Worm (Caenorhabditis elegans): ENCODE results near the gene decr-1.2.
A peak's percentile ranks its signal among the peaks of the same experiment; 100 is the strongest.

The decr-1.2 gene

DNA sequence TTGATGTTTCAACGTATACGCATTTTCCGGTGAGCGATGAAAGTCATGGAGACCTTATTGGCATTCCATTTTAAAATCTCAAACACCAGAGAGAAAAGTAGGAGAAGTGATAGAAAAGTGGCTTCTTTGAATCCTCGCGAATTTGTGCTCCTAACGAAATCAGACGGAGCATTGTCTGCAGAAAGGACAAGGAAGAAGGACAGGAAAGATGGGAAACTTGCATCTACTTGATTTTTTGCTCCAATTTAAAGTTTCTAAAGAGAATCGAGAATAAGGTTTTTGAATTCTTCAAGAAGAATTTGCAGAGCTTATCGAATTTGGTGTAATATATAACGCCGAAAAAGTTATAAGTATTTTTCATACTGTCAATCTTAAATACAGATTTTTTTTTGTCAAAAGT is 5.7 kb downstream of the decr-1.2 start:
- TF ChIP-seq ces-1 (GFP tag; optimal IDR thresholded peaks at IDR 0.05): peak; percentile 73
- no peak for TF ChIP-seq lsy-2 (tag; optimal IDR thresholded peaks at IDR 0.05)

DNA sequence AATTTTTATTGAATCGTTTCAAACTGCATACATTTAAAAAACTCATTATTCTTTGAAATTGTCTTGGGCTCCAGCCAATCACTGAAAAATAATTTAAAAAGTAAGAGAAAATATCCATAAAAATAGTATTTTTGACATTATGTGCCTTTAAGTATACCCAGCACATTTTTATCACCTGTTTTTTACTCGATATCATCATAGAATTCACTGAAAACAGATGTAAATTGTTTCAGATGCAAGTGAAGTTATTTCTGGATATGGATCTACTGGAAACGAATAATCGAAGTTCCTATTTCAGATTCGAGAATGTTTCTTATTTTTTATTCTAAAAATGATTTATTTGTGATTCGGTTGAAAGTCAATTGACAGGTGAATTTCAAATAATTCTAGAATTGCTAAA is 9.2 kb downstream of the decr-1.2 start:
- TF ChIP-seq lin-32 (GFP tag; optimal IDR thresholded peaks at IDR 0.05): no peak
- no peak for TF ChIP-seq flh-1 (GFP tag; optimal IDR thresholded peaks at IDR 0.05)
- TF ChIP-seq mep-1 (tag; optimal IDR thresholded peaks at IDR 0.05): no peak
- no peak for TF ChIP-seq mls-2 (tag; optimal IDR thresholded peaks at IDR 0.05)
- TF ChIP-seq snpc-4 (tag; optimal IDR thresholded peaks at IDR 0.05): no peak
- TF ChIP-seq nhr-12 (tag; optimal IDR thresholded peaks at IDR 0.05): no peak
- no peak for TF ChIP-seq tbx-8 (GFP tag; optimal IDR thresholded peaks at IDR 0.05)

DNA sequence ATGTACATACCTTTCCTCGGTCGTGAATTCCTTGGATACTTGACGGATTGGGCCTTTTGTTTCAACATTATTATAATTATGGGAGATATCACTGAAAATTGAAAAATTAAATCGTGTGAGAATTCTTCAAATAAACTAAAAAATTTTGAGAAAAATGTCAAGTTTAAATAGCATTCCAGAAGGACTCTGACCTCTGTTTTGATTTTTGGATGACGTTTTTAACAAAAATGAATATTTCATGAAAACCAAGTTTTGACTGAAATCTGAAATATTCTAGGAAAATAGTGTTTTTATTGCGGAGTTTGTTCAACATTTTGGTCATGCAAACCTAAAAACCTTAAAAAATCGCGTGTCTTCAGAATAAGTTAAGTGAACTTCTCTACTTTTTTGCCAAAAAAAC is 10.8 kb downstream of the decr-1.2 start, which contains the start of gene glb-27:
glb-27 (minus strand) TSS at position 101 of the 400 bp plus-strand sequence.
- no peak for TF ChIP-seq tbx-8 (GFP tag; optimal IDR thresholded peaks at IDR 0.05)
- TF ChIP-seq mep-1 (tag; optimal IDR thresholded peaks at IDR 0.05): no peak

DNA sequence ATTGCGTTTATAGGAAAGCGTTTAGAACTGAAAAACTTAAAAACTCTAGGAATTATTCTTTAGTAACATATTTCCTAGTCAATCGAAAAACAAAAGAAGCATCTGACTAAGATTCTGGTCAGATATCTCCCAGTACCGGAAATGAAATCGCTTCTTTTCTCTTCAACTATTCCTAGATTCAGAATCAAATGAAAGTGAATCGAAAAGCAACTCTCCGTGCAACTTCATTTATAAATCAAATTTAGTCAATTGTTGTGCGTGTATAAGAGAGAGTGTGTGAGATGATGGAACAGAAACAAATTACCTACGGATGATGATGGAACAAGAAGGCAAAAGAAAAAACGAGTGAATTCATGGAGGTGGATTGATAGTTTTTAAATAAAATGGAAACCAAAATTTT is 13.8 kb downstream of the decr-1.2 start:
- TF ChIP-seq ztf-11 (tag; optimal IDR thresholded peaks at IDR 0.05): no peak
- TF ChIP-seq ces-1 (GFP tag; optimal IDR thresholded peaks at IDR 0.05): peak; percentile 96

DNA sequence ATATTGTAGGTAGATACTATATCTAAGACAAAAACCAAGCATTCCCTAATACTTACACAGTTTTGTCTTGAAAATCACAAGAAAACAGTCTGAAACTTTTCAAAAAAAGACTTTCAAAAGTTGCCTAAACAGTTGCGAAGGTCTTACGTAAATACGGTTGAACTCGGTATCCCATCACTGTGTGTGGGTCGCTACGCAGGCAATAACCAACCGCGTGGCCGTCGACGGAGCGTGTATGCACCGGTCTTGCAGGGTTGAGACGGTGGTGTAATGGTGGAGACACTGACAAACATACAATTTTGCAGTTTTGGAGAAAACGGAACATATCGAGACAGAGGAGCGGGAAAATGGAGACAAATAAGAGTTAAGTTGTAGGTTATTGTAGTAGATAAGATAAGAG is 15.8 kb downstream of the decr-1.2 start, which contains the start of gene iff-2:
iff-2 (minus strand) TSS at position 141 of the 400 bp plus-strand sequence.
- TF ChIP-seq tbx-8 (GFP tag; optimal IDR thresholded peaks at IDR 0.05): peak; percentile 30
- peak; percentile 82 for TF ChIP-seq M03D4.4 (tag; optimal IDR thresholded peaks at IDR 0.05)
- peak; percentile 69 for TF ChIP-seq ham-2 (GFP tag; optimal IDR thresholded peaks at IDR 0.05)
- TF ChIP-seq ztf-11 (tag; optimal IDR thresholded peaks at IDR 0.05): peak; percentile 72
- peak; percentile 91 for TF ChIP-seq sptf-1 (tag; optimal IDR thresholded peaks at IDR 0.05)
- TF ChIP-seq zip-8 (tag; optimal IDR thresholded peaks at IDR 0.05): peak; percentile 61
- peak; percentile 99 for TF ChIP-seq lin-13 (tag; optimal IDR thresholded peaks at IDR 0.05)
- TF ChIP-seq flh-1 (GFP tag; optimal IDR thresholded peaks at IDR 0.05): no peak
- peak; percentile 33 for TF ChIP-seq mab-5 (tag; optimal IDR thresholded peaks at IDR 0.05)
- TF ChIP-seq ceh-39 (tag; optimal IDR thresholded peaks at IDR 0.05): peak; percentile 99
- peak; percentile 98 for TF ChIP-seq nhr-237 (tag; optimal IDR thresholded peaks at IDR 0.05)
- peak; percentile 93 for TF ChIP-seq lsy-2 (tag; optimal IDR thresholded peaks at IDR 0.05)
- TF ChIP-seq pha-4 (tag; optimal IDR thresholded peaks at IDR 0.05): peak; percentile 100
- TF ChIP-seq drap-1 (GFP tag; optimal IDR thresholded peaks at IDR 0.05): peak; percentile 92
- TF ChIP-seq nhr-12 (tag; optimal IDR thresholded peaks at IDR 0.05): peak; percentile 73
- peak; percentile 78 for TF ChIP-seq ceh-83 (GFP tag; optimal IDR thresholded peaks at IDR 0.05)
- TF ChIP-seq ceh-43 (GFP tag; optimal IDR thresholded peaks at IDR 0.05): peak; percentile 64
- peak; percentile 95 for TF ChIP-seq unc-120 (tag; optimal IDR thresholded peaks at IDR 0.05; ENCODE audit: poor library complexity, severe bottlenecking)
- peak; percentile 85 for TF ChIP-seq unc-62 (GFP tag; optimal IDR thresholded peaks at IDR 0.05)
- peak; percentile 34 for TF ChIP-seq nhr-76 (tag; optimal IDR thresholded peaks at IDR 0.05)
- TF ChIP-seq nhr-28 (tag; optimal IDR thresholded peaks at IDR 0.05): peak; percentile 48
- peak; percentile 72 for TF ChIP-seq ces-1 (GFP tag; optimal IDR thresholded peaks at IDR 0.05)
- peak; percentile 46 for TF ChIP-seq bed-3 (GFP tag; optimal IDR thresholded peaks at IDR 0.05)
- TF ChIP-seq hlh-1 (tag; optimal IDR thresholded peaks at IDR 0.05): peak; percentile 91
- TF ChIP-seq sem-2 (GFP tag; optimal IDR thresholded peaks at IDR 0.05): peak; percentile 21
- TF ChIP-seq lin-32 (GFP tag; optimal IDR thresholded peaks at IDR 0.05): peak; percentile 59
- TF ChIP-seq elt-1 (tag; optimal IDR thresholded peaks at IDR 0.05; ENCODE audit: borderline replicate concordance, insufficient read depth): peak; percentile 6
- TF ChIP-seq cnd-1 (tag; optimal IDR thresholded peaks at IDR 0.05): peak; percentile 88
- peak; percentile 87 for TF ChIP-seq elt-3 (tag; optimal IDR thresholded peaks at IDR 0.05)
- no peak for TF ChIP-seq blmp-1 (tag; optimal IDR thresholded peaks at IDR 0.05)
- peak; percentile 81 for TF ChIP-seq mls-2 (tag; optimal IDR thresholded peaks at IDR 0.05)
- TF ChIP-seq nhr-2 (tag; optimal IDR thresholded peaks at IDR 0.05): peak; percentile 82
- TF ChIP-seq unc-39 (tag; optimal IDR thresholded peaks at IDR 0.05): peak; percentile 59
- TF ChIP-seq mep-1 (tag; optimal IDR thresholded peaks at IDR 0.05): peak; percentile 100
- TF ChIP-seq snpc-4 (tag; optimal IDR thresholded peaks at IDR 0.05): no peak

Measured in whole organism, mixed stage, embryonic.